Fruit fly (Drosophila melanogaster): ENCODE data around the gene Bka.

Bka gene

dm6 chr2L:9894871-9895364, at the start of gene Bka (continued):
- TF ChIP-seq gro (GFP tag; optimal IDR thresholded peaks at IDR 0.05) (no peak), Ada2b (GFP tag; IDR thresholded peaks at IDR 0.05) (0 out of 2 replicates have a peak, but pooled peaks have one; percentile 10), CG9932 (GFP tag; IDR thresholded peaks at IDR 0.05) (no peak), Spps (tag; optimal IDR thresholded peaks at IDR 0.05) (peak; percentile 34), CG10565 (GFP tag; optimal IDR thresholded peaks at IDR 0.05) (no peak), Awh (GFP tag; IDR thresholded peaks at IDR 0.05) (no peak), CG4282 (GFP tag; optimal IDR thresholded peaks at IDR 0.05) (no peak), amos (GFP tag; IDR thresholded peaks at IDR 0.05; ENCODE audit: partially characterized antibody) (peak; percentile 95), CG17802 (tag; optimal IDR thresholded peaks at IDR 0.05) (no peak), mam (GFP tag; optimal IDR thresholded peaks at IDR 0.05) (no peak), vvl (GFP tag; IDR thresholded peaks at IDR 0.05) (peak; percentile 85), tx (GFP tag; optimal IDR thresholded peaks at IDR 0.05) (no peak), row (GFP tag; IDR thresholded peaks at IDR 0.05) (peak; percentile 61), ind (GFP tag; optimal IDR thresholded peaks at IDR 0.05) (no peak), CG10274 (GFP tag; optimal IDR thresholded peaks at IDR 0.05) (peak; percentile 22), CG6683 (GFP tag; optimal IDR thresholded peaks at IDR 0.05) (peak; percentile 47), nmo (GFP tag; optimal IDR thresholded peaks at IDR 0.05) (peak; percentile 74), Trl (optimal IDR thresholded peaks at IDR 0.05) (no peak), Trl (GFP tag; optimal IDR thresholded peaks at IDR 0.05) (peak; percentile 25), CG32532 (GFP tag; IDR thresholded peaks at IDR 0.05) (peak; percentile 62), lmd (GFP tag; IDR thresholded peaks at IDR 0.05) (no peak), mld (GFP tag; IDR thresholded peaks at IDR 0.05; ENCODE audit: partially characterized antibody) (peak; percentile 94), HmgD (GFP tag; optimal IDR thresholded peaks at IDR 0.05) (no peak), B-H2 (GFP tag; optimal IDR thresholded peaks at IDR 0.05) (peak; percentile 81), Side (GFP tag; optimal IDR thresholded peaks at IDR 0.05) (no peak), eyg (GFP tag; optimal IDR thresholded peaks at IDR 0.05) (no peak), Sin3A (optimal IDR thresholded peaks at IDR 0.05) (peak; percentile 77), hkb (optimal IDR thresholded peaks at IDR 0.05) (no peak), hkb (GFP tag; IDR thresholded peaks at IDR 0.05) (peak; percentile 59), shn (GFP tag; optimal IDR thresholded peaks at IDR 0.05) (no peak), CG6654 (GFP tag; optimal IDR thresholded peaks at IDR 0.05) (no peak), GATAe (GFP tag; conservative IDR thresholded peaks at IDR 0.05) (no peak), z (GFP tag; IDR thresholded peaks at IDR 0.05) (no peak), BEAF-32 (GFP tag; optimal IDR thresholded peaks at IDR 0.05) (peak; percentile 99), CG8281 (tag; optimal IDR thresholded peaks at IDR 0.05) (no peak), hth (optimal IDR thresholded peaks at IDR 0.05) (no peak), az2 (GFP tag; optimal IDR thresholded peaks at IDR 0.05) (peak; percentile 7), CG17361 (GFP tag; IDR thresholded peaks at IDR 0.05) (peak; percentile 66; the same call in 2 of the 3 replicates), CG4730 (GFP tag; IDR thresholded peaks at IDR 0.05) (no peak), Tbp (GFP tag; optimal IDR thresholded peaks at IDR 0.05) (no peak), CG6765 (GFP tag; optimal IDR thresholded peaks at IDR 0.05) (peak; percentile 57), odd (GFP tag; optimal IDR thresholded peaks at IDR 0.05) (peak; percentile 73), vnd (GFP tag; IDR thresholded peaks at IDR 0.05; ENCODE audit: partially characterized antibody) (peak; percentile 98), wdn (GFP tag; IDR thresholded peaks at IDR 0.05) (peak; percentile 17; the same call in 1 of the 2 replicates), H2.0 (GFP tag; IDR thresholded peaks at IDR 0.05) (no peak), Bgb (GFP tag; IDR thresholded peaks at IDR 0.05; ENCODE audit: partially characterized antibody) (peak; percentile 96), sens-2 (GFP tag; IDR thresholded peaks at IDR 0.05) (no peak), lov (optimal IDR thresholded peaks at IDR 0.05) (no peak), lov (GFP tag; IDR thresholded peaks at IDR 0.05) (no peak), ap (GFP tag; IDR thresholded peaks at IDR 0.05) (no peak), emc (GFP tag; optimal IDR thresholded peaks at IDR 0.05) (no peak), bab2 (GFP tag; optimal IDR thresholded peaks at IDR 0.05) (no peak), grau (tag; optimal IDR thresholded peaks at IDR 0.05) (peak; percentile 73), jumu (GFP tag; optimal IDR thresholded peaks at IDR 0.05) (no peak)
